Worm (Caenorhabditis elegans) whole organism, mixed stage, embryonic: Measurements from ENCODE around the gene nhr-60.
"Not testable (repeated sequence)": the region's sequence is repeated elsewhere in the genome, so short reads cannot be mapped to it uniquely, and the experiment has no call there.

Experiments used
- blmp-1 ChIP-seq: fragments of 150-350 bp; optimal IDR thresholded peaks from 2 replicates; lab custom pipeline; 2014; ENCODE audit warnings: missing biosample characterization, missing genetic modification characterization
- elt-3 ChIP-seq: fragments of 150-350 bp; optimal IDR thresholded peaks from 2 replicates; lab custom pipeline; 2014; ENCODE audit warnings: missing biosample characterization, missing genetic modification characterization
- mep-1 ChIP-seq: fragments of 150-350 bp; optimal IDR thresholded peaks from 2 replicates; lab custom pipeline; 2017; ENCODE audit warnings: missing biosample characterization, missing genetic modification reagents, missing genetic modification characterization, inconsistent platforms
- nhr-2 ChIP-seq: fragments of 150-350 bp; optimal IDR thresholded peaks from 2 replicates; lab custom pipeline; 2014; ENCODE audit warnings: missing biosample characterization, missing genetic modification characterization
- nhr-237 ChIP-seq: fragments of 150-350 bp; optimal IDR thresholded peaks from 2 replicates; lab custom pipeline; 2014; ENCODE audit warnings: missing biosample characterization, missing genetic modification characterization
- nhr-28 ChIP-seq: fragments of 150-350 bp; optimal IDR thresholded peaks from 2 replicates; lab custom pipeline; 2014; ENCODE audit warnings: missing biosample characterization, missing genetic modification characterization
- pha-4 ChIP-seq: fragments of 150-350 bp; optimal IDR thresholded peaks from 2 replicates; lab custom pipeline; 2018; ENCODE audit warnings: missing biosample characterization, missing genetic modification reagents, missing genetic modification characterization
- snpc-4 ChIP-seq: fragments of 150-350 bp; optimal IDR thresholded peaks from 2 replicates; lab custom pipeline; 2014; ENCODE audit warnings: missing biosample characterization, missing genetic modification characterization
- sptf-1 ChIP-seq: sonication (generic microtip); optimal IDR thresholded peaks from 2 replicates; lab custom pipeline; 2017; ENCODE audit warnings: mild to moderate bottlenecking, missing genetic modification characterization, moderate library complexity, missing compliant biosample characterization
- unc-120 ChIP-seq: sonication (generic microtip); optimal IDR thresholded peaks from 2 replicates; lab custom pipeline; 2017; ENCODE audit warnings: missing genetic modification characterization, missing compliant biosample characterization; ENCODE audit not compliant: poor library complexity, severe bottlenecking
- unc-39 ChIP-seq: fragments of 150-350 bp; optimal IDR thresholded peaks from 2 replicates; lab custom pipeline; 2014; ENCODE audit warnings: missing biosample characterization, missing genetic modification characterization
- zip-8 ChIP-seq: fragments of 150-350 bp; optimal IDR thresholded peaks from 2 replicates; lab custom pipeline; 2014; ENCODE audit warnings: missing biosample characterization, missing genetic modification characterization
- ztf-11 ChIP-seq: fragments of 150-350 bp; optimal IDR thresholded peaks from 2 replicates; lab custom pipeline; 2014; ENCODE audit warnings: missing biosample characterization, missing genetic modification characterization

ce11 chrV:15803748-15804147 is 30.7 kb upstream of the nhr-60 start, which contains the start of gene T26E4.18:
- not testable (repeated sequence) for TF ChIP-seq nhr-2 (tag; lab: Kevin White, UChicago); nhr-28; nhr-237 (tag; lab: Kevin White, UChicago); blmp-1 (tag; lab: Kevin White, UChicago); elt-3 (tag; lab: Kevin White, UChicago); mep-1; pha-4 (tag; lab: Kevin White, UChicago); snpc-4 (tag; lab: Kevin White, UChicago); unc-120 (tag; lab: Kevin White, UChicago); zip-8 (tag; lab: Kevin White, UChicago); unc-39 (tag; lab: Kevin White, UChicago); ztf-11 (tag; lab: Kevin White, UChicago); sptf-1 (tag; lab: Kevin White, UChicago)
